Fruit fly (Drosophila melanogaster) whole organism, adult: ENCODE measurements around the gene Gyc89Db.

ENCODE experiments used
- CG11617 ChIP-seq: fragments of 200-800 bp; sonication (Bioruptor generic); optimal IDR thresholded peaks from 2 replicates; lab custom pipeline; 2017; ENCODE audit warnings: mild to moderate bottlenecking, missing biosample characterization, missing genetic modification reagents, missing genetic modification characterization
- CG12768 ChIP-seq: fragments of 200-800 bp; sonication (Bioruptor generic); optimal IDR thresholded peaks from 2 replicates; lab custom pipeline; 2017; ENCODE audit warnings: missing biosample characterization, missing genetic modification characterization, mild to moderate bottlenecking, moderate library complexity, missing genetic modification reagents
- CG7045 ChIP-seq: fragments of 200-800 bp; sonication (Bioruptor generic); optimal IDR thresholded peaks from 2 replicates; lab custom pipeline; 2017; ENCODE audit warnings: missing biosample characterization, mild to moderate bottlenecking, missing genetic modification characterization
- CG7101 ChIP-seq: fragments of 200-800 bp; sonication (Bioruptor generic); optimal IDR thresholded peaks from 2 replicates; lab custom pipeline; 2018; ENCODE audit warnings: missing biosample characterization, mild to moderate bottlenecking, missing genetic modification characterization, moderate library complexity
- Clk ChIP-seq: fragments of 200-800 bp; sonication (Bioruptor generic); optimal IDR thresholded peaks from 2 replicates; lab custom pipeline; 2017; ENCODE audit warnings: missing biosample characterization, missing genetic modification characterization
- Crg-1 ChIP-seq: fragments of 200-800 bp; sonication (Bioruptor generic); optimal IDR thresholded peaks from 2 replicates; lab custom pipeline; 2016; ENCODE audit warnings: missing biosample characterization, missing genetic modification characterization
- ovo ChIP-seq: fragments of 200-800 bp; sonication (Bioruptor generic); optimal IDR thresholded peaks from 2 replicates; lab custom pipeline; 2016; ENCODE audit warnings: missing biosample characterization, missing genetic modification characterization
- tj ChIP-seq: fragments of 200-800 bp; sonication (Bioruptor generic); optimal IDR thresholded peaks from 3 replicates; lab custom pipeline; 2017; ENCODE audit warnings: missing biosample characterization, mild to moderate bottlenecking, missing genetic modification characterization, moderate library complexity

- TF ChIP-seq CG12768 (GFP tag; lab: Kevin White, UChicago) (no peak), Crg-1 (GFP tag; lab: Kevin White, UChicago) (no peak), CG11617 (GFP tag; lab: Kevin White, UChicago) (no peak), Clk (GFP tag; lab: Kevin White, UChicago) (no peak), CG7101 (tag; lab: Kevin White, UChicago) (no peak), ovo (GFP tag; lab: Kevin White, UChicago) (no peak), tj (GFP tag; lab: Kevin White, UChicago) (no peak), CG7045 (GFP tag; lab: Kevin White, UChicago) (no peak)
These were observed 49.4 kb upstream of the Gyc89Db start for dm6 chr3R:16427520-16427919.
